Worm (Caenorhabditis elegans): ENCODE results near the gene ule-2.

ule-2 gene

DNA sequence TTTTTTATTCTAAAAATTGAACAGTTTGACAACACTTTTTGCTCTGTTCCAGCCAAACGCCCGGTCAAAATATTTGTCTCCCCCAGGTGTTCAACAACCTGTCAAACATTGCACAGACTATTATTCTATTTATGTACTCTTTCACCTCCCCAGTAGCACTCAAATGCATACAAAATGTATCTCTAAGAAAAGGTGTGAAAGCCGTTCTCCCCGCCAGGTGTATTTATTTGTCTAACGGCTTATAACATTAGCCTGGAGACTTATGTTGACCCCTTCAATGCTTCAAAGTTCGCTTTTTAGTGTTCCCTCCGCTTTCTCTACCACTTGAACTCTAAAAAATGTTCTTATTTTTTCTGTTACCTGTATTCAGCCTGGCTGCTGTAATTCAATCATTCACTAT lies 2.5 kb downstream of the ule-2 start, which contains the start of gene srlf-27:
srlf-27 (plus strand) TSS at position 301 of the 400 bp plus-strand sequence.
- TF ChIP-seq snpc-1.1 (tag; optimal IDR thresholded peaks at IDR 0.05; ENCODE audit: insufficient read depth) (no peak), tbp1 (GFP tag; optimal IDR thresholded peaks at IDR 0.05) (no peak), sdz-38 (tag; optimal IDR thresholded peaks at IDR 0.05) (no peak), sea-2 (GFP tag; IDR thresholded peaks at IDR 0.05) (no peak)

DNA sequence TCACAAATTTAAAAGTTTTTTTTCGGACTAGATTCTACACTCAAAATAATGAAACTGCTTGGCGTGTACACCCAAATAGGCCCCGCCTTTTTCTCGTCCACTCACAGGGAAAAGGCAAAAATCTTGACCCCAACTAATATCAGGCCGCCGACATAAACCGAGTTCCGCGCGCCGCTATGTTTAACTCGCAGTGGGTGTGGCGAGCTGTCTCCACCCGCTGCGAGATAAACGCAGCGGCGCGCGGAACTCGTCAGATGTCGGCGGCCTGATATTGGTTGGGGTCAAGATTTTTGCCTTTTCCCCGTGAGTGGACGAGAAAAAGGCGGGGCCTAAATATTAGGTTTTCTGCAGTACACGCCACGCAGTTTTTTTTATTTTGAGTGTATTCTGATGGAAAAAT lies 13.1 kb downstream of the ule-2 start:
- TF ChIP-seq attf-6 (GFP tag; IDR thresholded peaks at IDR 0.05) (peak; percentile 75), snpc-4 (GFP tag; optimal IDR thresholded peaks at IDR 0.05) (peak; percentile 71), snpc-4 (tag; optimal IDR thresholded peaks at IDR 0.05) (peak in 3 of 4 experiments; percentile 56 to 94 (median 71))

DNA sequence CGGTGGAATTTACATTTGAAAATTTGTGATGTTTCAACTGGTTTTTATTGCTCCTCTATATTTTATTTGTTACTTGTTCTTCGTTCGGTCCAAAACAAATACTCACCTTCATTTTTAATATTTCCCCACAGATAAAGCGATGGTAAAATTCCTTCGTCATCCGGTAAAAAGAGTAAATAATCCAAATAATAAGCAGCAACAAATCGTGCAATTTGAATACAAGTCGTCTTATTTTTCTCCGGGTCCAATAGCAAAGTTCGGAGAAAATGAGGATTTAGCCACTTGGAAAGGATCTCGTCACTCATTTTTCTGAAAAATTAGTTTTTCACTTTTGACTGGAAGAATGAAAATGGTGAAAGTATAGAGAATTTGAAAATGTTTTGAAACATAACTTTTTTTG lies 18.1 kb downstream of the ule-2 start, which contains the start of gene talp-3:
talp-3 (minus strand) TSS at position 315 of the 400 bp plus-strand sequence.
- peak; percentile 74; the same call in 1 of the 2 replicates for TF ChIP-seq attf-6 (GFP tag; IDR thresholded peaks at IDR 0.05)
- TF ChIP-seq ztf-3 (GFP tag; optimal IDR thresholded peaks at IDR 0.05) = no peak

- peak; percentile 37; the same call in 1 of the 2 replicates for TF ChIP-seq egrh-3 (GFP tag; IDR thresholded peaks at IDR 0.05)
- TF ChIP-seq attf-6 (GFP tag; IDR thresholded peaks at IDR 0.05) = peak; percentile 63; the same call in 1 of the 2 replicates
Observed at ce11 chrIV:14654667-14655066, 19.7 kb downstream of the ule-2 start.

ce11 chrIV:14656573-14657129 lies 21.7 kb downstream of the ule-2 start, which contains the start of gene Y57G11C.33:
Gene Y57G11C.33 (plus strand): TSS chrIV:14657079.
- TF ChIP-seq tbp1 (GFP tag; optimal IDR thresholded peaks at IDR 0.05) = peak; percentile 46
- TF ChIP-seq nfyb-1 (GFP tag; IDR thresholded peaks at IDR 0.05) = no peak
- no peak for TF ChIP-seq let-526 (GFP tag; IDR thresholded peaks at IDR 0.05)
- TF ChIP-seq attf-6 (GFP tag; IDR thresholded peaks at IDR 0.05) = peak; percentile 82
- TF ChIP-seq hmg-1.2 (GFP tag; IDR thresholded peaks at IDR 0.05) = peak; percentile 22; the same call in 1 of the 2 replicates
- TF ChIP-seq F39B2.1 (GFP tag; IDR thresholded peaks at IDR 0.05) = no peak
- peak; percentile 38 for TF ChIP-seq snpc-1.3 (tag; optimal IDR thresholded peaks at IDR 0.05; ENCODE audit: insufficient read depth)
- TF ChIP-seq snpc-4 (GFP tag; optimal IDR thresholded peaks at IDR 0.05) = peak; percentile 85
- peak in 3 of 4 experiments; percentile 89 to 91 (median 89) for TF ChIP-seq snpc-4 (tag; optimal IDR thresholded peaks at IDR 0.05)
- TF ChIP-seq hmg-20 (GFP tag; IDR thresholded peaks at IDR 0.05) = no peak

DNA sequence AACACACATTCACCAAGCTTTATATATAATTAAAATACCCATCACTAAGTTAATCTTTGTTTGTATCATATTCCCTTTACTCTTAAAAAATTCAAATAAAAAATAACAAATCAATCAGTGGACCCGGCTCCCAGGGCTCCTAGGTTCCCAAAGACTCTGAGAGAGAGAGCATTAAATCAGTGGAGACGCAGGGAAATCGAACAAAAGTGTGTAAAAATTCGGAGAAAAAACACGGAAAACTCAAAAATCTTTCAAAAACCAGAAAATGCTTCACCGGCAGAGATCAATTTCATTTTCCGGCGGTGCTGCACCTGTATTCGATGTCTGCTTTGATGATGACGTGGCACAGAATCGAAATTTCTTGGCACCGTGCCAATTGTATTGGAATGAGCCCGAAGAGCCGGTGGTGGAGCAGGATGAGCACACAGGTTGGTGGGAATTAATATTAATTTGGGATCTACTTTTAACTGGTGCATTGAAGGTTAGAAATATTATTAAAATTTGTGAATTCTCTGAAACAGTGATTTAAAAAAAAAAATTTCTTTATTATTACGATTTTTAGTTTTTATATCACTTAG lies 23.2 kb downstream of the ule-2 start, which contains the start of gene anoh-2:
anoh-2 (plus strand) TSS at position 255 of the 578 bp plus-strand sequence.
- TF ChIP-seq madf-6 (GFP tag; IDR thresholded peaks at IDR 0.05) (peak; percentile 54), F33H1.4 (GFP tag; IDR thresholded peaks at IDR 0.05) (no peak), F10E7.11 (tag; optimal IDR thresholded peaks at IDR 0.05) (peak; percentile 47), F57C9.4 (tag; optimal IDR thresholded peaks at IDR 0.05) (no peak), ceh-79 (tag; optimal IDR thresholded peaks at IDR 0.05) (no peak), snpc-3.4 (tag; optimal IDR thresholded peaks at IDR 0.05) (no peak), hlh-12 (tag; optimal IDR thresholded peaks at IDR 0.05) (no peak), hsf-1 (GFP tag; IDR thresholded peaks at IDR 0.05) (0 out of 2 replicates have a peak, but pooled peaks have one; percentile 49), attf-5 (GFP tag; optimal IDR thresholded peaks at IDR 0.05) (no peak), akir-1 (GFP tag; optimal IDR thresholded peaks at IDR 0.05) (no peak), F49E8.2 (tag; optimal IDR thresholded peaks at IDR 0.05; ENCODE audit: insufficient read depth) (no peak), somi-1 (GFP tag; optimal IDR thresholded peaks at IDR 0.05) (no peak), ceh-27 (GFP tag; optimal IDR thresholded peaks at IDR 0.05) (no peak), sptf-2 (GFP tag; optimal IDR thresholded peaks at IDR 0.05) (no peak), ztf-26 (tag; optimal IDR thresholded peaks at IDR 0.05) (no peak), Y53F4B.3 (GFP tag; IDR thresholded peaks at IDR 0.05) (no peak), cebp-1 (GFP tag; IDR thresholded peaks at IDR 0.05) (no peak), cebp-1 (tag; optimal IDR thresholded peaks at IDR 0.05) (no peak), madf-8 (GFP tag; conservative IDR thresholded peaks at IDR 0.05) (no peak), F55B11.4 (tag; optimal IDR thresholded peaks at IDR 0.05; ENCODE audit: borderline replicate concordance, insufficient read depth) (no peak), B0336.3 (GFP tag; IDR thresholded peaks at IDR 0.05) (peak; percentile 81), atf-7 (tag; optimal IDR thresholded peaks at IDR 0.05) (no peak)

Measured in whole organism, young adult.